Worm (Caenorhabditis elegans): ENCODE data around the gene srh-131.

DNA sequence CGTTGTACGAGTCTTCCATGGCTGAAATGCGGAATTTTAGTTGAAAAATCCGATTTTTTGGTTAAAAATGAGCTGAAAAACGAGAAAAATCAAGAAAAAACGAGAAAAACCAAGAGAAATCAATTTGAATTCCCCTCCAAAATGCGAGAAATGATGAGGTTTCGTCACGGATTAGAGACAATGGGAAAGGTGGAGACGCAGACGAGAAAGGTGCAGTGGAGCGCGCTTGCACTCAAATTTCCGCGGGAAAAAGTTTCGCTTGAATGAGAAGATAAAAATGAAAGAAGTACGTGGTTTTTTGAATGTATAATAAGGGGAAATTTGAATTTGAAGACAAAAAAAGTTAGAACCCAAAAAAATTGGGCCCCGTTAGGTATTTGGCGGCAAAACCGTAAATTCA, 39.6 kb upstream of the srh-131 start, which contains the start of gene efl-1:
- TF ChIP-seq him-1 (tag; optimal IDR thresholded peaks at IDR 0.05) (no peak), W03F9.2 (tag; optimal IDR thresholded peaks at IDR 0.05) (peak; percentile 86)

All from whole organism, L4/young adult.